Worm (Caenorhabditis elegans) whole organism, late embryonic: ENCODE measurements around the gene str-38.

Source experiments
- C38D4.7 ChIP-seq: fragments of 200-800 bp; sonication (Bioruptor generic); optimal IDR thresholded peaks from 2 replicates; lab custom pipeline; 2018; ENCODE audit warnings: mild to moderate bottlenecking, missing genetic modification characterization, moderate library complexity, missing compliant biosample characterization
- F13H6.1 ChIP-seq: sonication (generic microtip); optimal IDR thresholded peaks from 2 replicates; lab custom pipeline; 2016; ENCODE audit warnings: missing genetic modification characterization, missing compliant biosample characterization
- Y22D7AL.16 ChIP-seq: sonication (generic microtip); optimal IDR thresholded peaks from 2 replicates; lab custom pipeline; 2016; ENCODE audit warnings: missing genetic modification characterization, missing compliant biosample characterization
- ahr-1 ChIP-seq: sonication (generic microtip); optimal IDR thresholded peaks from 2 replicates; lab custom pipeline; 2016; ENCODE audit warnings: missing genetic modification characterization, missing compliant biosample characterization
- ama-1 ChIP-seq: fragments of 150-350 bp; optimal IDR thresholded peaks from 2 replicates; lab custom pipeline; 2014
- ceh-14 ChIP-seq: sonication (generic microtip); optimal IDR thresholded peaks from 2 replicates; lab custom pipeline; 2016; ENCODE audit warnings: missing genotype, missing genetic modification characterization, missing compliant biosample characterization
- ceh-18 ChIP-seq: sonication (generic microtip); optimal IDR thresholded peaks from 2 replicates; lab custom pipeline; 2016; ENCODE audit warnings: missing genetic modification characterization, missing compliant biosample characterization
- ceh-19 ChIP-seq: fragments of 200-800 bp; sonication (Bioruptor generic); optimal IDR thresholded peaks from 2 replicates; lab custom pipeline; 2018; ENCODE audit warnings: mild to moderate bottlenecking, missing genetic modification characterization, missing compliant biosample characterization
- ceh-2 ChIP-seq: sonication (generic microtip); optimal IDR thresholded peaks from 2 replicates; lab custom pipeline; 2016; ENCODE audit warnings: missing genotype, missing genetic modification characterization, missing compliant biosample characterization
- ceh-22 ChIP-seq: sonication (generic microtip); optimal IDR thresholded peaks from 2 replicates; lab custom pipeline; 2017; ENCODE audit warnings: missing biosample characterization, missing genetic modification characterization
- ceh-45 ChIP-seq: fragments of 200-800 bp; sonication (Bioruptor generic); IDR thresholded peaks from 2 replicates; pipeline ENCODE4 v1.3.6; 2022; ENCODE audit warnings: missing genetic modification reagents, missing genetic modification characterization, missing compliant biosample characterization
- ceh-48 ChIP-seq: sonication (generic microtip); optimal IDR thresholded peaks from 2 replicates; lab custom pipeline; 2016; ENCODE audit warnings: missing genetic modification characterization, inconsistent platforms, missing compliant biosample characterization
- dmd-4 ChIP-seq: sonication (generic microtip); optimal IDR thresholded peaks from 2 replicates; lab custom pipeline; 2016; ENCODE audit warnings: borderline replicate concordance, missing genetic modification characterization, missing compliant biosample characterization
- dve-1 ChIP-seq: sonication (generic microtip); optimal IDR thresholded peaks from 2 replicates; lab custom pipeline; 2017; ENCODE audit warnings: antibody characterized with exemption, mild to moderate bottlenecking, missing genetic modification characterization, missing compliant biosample characterization
- elt-2 ChIP-seq: sonication (generic microtip); optimal IDR thresholded peaks from 2 replicates; lab custom pipeline; 2016; ENCODE audit warnings: missing genetic modification reagents, missing genetic modification characterization, missing compliant biosample characterization
- elt-4 ChIP-seq: sonication (generic microtip); optimal IDR thresholded peaks from 2 replicates; lab custom pipeline; 2016; ENCODE audit warnings: missing genetic modification characterization, missing compliant biosample characterization
- ets-4 ChIP-seq: sonication (generic microtip); optimal IDR thresholded peaks from 2 replicates; lab custom pipeline; 2016; ENCODE audit warnings: missing genetic modification characterization, missing compliant biosample characterization
- fax-1 ChIP-seq: sonication (generic microtip); optimal IDR thresholded peaks from 2 replicates; lab custom pipeline; 2016; ENCODE audit warnings: missing genotype, missing genetic modification characterization, missing compliant biosample characterization
- gmeb-2 ChIP-seq: sonication (generic microtip); optimal IDR thresholded peaks from 2 replicates; lab custom pipeline; 2016; ENCODE audit warnings: missing genetic modification characterization, inconsistent platforms, missing compliant biosample characterization
- hlh-6 ChIP-seq: sonication (generic microtip); optimal IDR thresholded peaks from 2 replicates; lab custom pipeline; 2016; ENCODE audit warnings: missing genotype, missing genetic modification characterization, missing compliant biosample characterization
- hlh-8 ChIP-seq: sonication (generic microtip); optimal IDR thresholded peaks from 2 replicates; lab custom pipeline; 2016; ENCODE audit warnings: missing genotype, missing genetic modification characterization, missing compliant biosample characterization
- lim-6 ChIP-seq: sonication (generic microtip); optimal IDR thresholded peaks from 2 replicates; lab custom pipeline; 2016; ENCODE audit warnings: missing genetic modification characterization, missing compliant biosample characterization
- lin-11 ChIP-seq: fragments of 200-800 bp; sonication (Bioruptor generic); optimal IDR thresholded peaks from 2 replicates; lab custom pipeline; 2018; ENCODE audit warnings: mild to moderate bottlenecking, missing genetic modification characterization, missing compliant biosample characterization
- mec-3 ChIP-seq: sonication (generic microtip); optimal IDR thresholded peaks from 2 replicates; lab custom pipeline; 2016; ENCODE audit warnings: borderline replicate concordance, missing genetic modification characterization, missing compliant biosample characterization
- nfya-1 ChIP-seq: sonication (generic microtip); optimal IDR thresholded peaks from 2 replicates; lab custom pipeline; 2017; ENCODE audit warnings: missing genetic modification characterization, mild to moderate bottlenecking, missing compliant biosample characterization, antibody characterized with exemption, moderate library complexity
- npax-4 ChIP-seq: sonication (generic microtip); optimal IDR thresholded peaks from 2 replicates; lab custom pipeline; 2016; ENCODE audit warnings: missing genetic modification characterization, missing compliant biosample characterization
- odd-2 ChIP-seq: sonication (generic microtip); optimal IDR thresholded peaks from 2 replicates; lab custom pipeline; 2017; ENCODE audit warnings: antibody characterized with exemption, mild to moderate bottlenecking, missing genetic modification characterization, missing compliant biosample characterization
- pat-9 ChIP-seq: fragments of 200-800 bp; sonication (Bioruptor generic); optimal IDR thresholded peaks from 2 replicates; lab custom pipeline; 2018; ENCODE audit warnings: mild to moderate bottlenecking, missing genetic modification characterization, moderate library complexity, missing compliant biosample characterization
- pha-2 ChIP-seq: sonication (generic microtip); optimal IDR thresholded peaks from 2 replicates; lab custom pipeline; 2017; ENCODE audit warnings: mild to moderate bottlenecking, missing genetic modification characterization, missing compliant biosample characterization
- sox-2 ChIP-seq: fragments of 200-800 bp; sonication (Bioruptor generic); IDR thresholded peaks from 2 replicates; pipeline ENCODE4 v1.3.6; 2022; ENCODE audit warnings: missing genetic modification reagents, missing genetic modification characterization, missing compliant biosample characterization
- sox-4 ChIP-seq: sonication (generic microtip); optimal IDR thresholded peaks from 2 replicates; lab custom pipeline; 2017; ENCODE audit warnings: mild to moderate bottlenecking, missing genetic modification characterization, inconsistent platforms, missing compliant biosample characterization
- syd-9 ChIP-seq: sonication (generic microtip); optimal IDR thresholded peaks from 2 replicates; lab custom pipeline; 2016; ENCODE audit warnings: mild to moderate bottlenecking, missing genetic modification characterization, moderate library complexity, missing compliant biosample characterization
- unc-3 ChIP-seq, 2 experiments: fragments of 200-800 bp in 1 of 2; sonication (Bioruptor generic) in 1 of 2; sonication (generic microtip) in 1 of 2; conservative IDR thresholded peaks in 1 of 2; optimal IDR thresholded peaks in 1 of 2; 2 replicates each; pipeline versions ENCODE4 v1.3.6 to Lab custom; 2016 to 2022; ENCODE audit warnings: missing compliant biosample characterization in 2 of 2, missing genetic modification characterization in 2 of 2, missing genetic modification reagents in 1 of 2
- unc-42 ChIP-seq: sonication (generic microtip); optimal IDR thresholded peaks from 2 replicates; lab custom pipeline; 2016; ENCODE audit warnings: missing genotype, missing genetic modification characterization, missing compliant biosample characterization
- unc-55 ChIP-seq: sonication (generic microtip); optimal IDR thresholded peaks from 2 replicates; lab custom pipeline; 2017; ENCODE audit warnings: missing biosample characterization, missing genetic modification reagents, missing genetic modification characterization
- unc-86 ChIP-seq: sonication (generic microtip); optimal IDR thresholded peaks from 2 replicates; lab custom pipeline; 2016; ENCODE audit warnings: missing genetic modification characterization, missing compliant biosample characterization
- zip-5 ChIP-seq: sonication (generic microtip); optimal IDR thresholded peaks from 2 replicates; lab custom pipeline; 2016; ENCODE audit warnings: missing genetic modification characterization, missing compliant biosample characterization

Gene str-38

DNA sequence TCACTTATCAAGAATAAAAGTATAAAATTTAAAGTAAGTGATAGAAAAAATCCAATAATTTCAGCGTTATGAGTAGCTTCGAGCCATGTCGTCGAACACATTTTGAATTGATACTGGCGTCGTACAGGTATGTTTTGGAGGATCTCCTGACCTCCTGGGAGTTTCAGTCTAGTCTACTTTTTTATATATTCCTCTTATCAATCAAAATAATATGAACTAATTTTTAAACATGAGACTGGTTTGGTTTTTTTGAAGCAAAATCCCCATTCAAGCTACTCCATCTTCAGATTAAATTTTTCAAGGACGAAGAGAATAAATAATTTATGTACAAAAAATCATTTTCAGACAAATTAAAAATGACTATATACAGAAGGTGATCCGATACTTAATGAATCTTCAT is 20.2 kb downstream of the str-38 start, which contains the start of gene str-101:
Gene str-101, minus strand, starts transcription at position 101 of the 400 bp plus-strand sequence.
- TF ChIP-seq ets-4 (tag; lab: Kevin White, UChicago): no peak
- TF ChIP-seq C38D4.7: no peak
- TF ChIP-seq ama-1 (lab: Kevin White, UChicago): no peak
- TF ChIP-seq ceh-18 (tag; lab: Kevin White, UChicago): no peak
- no peak for TF ChIP-seq sox-4 (tag; lab: Kevin White, UChicago)
- TF ChIP-seq hlh-8: no peak
- TF ChIP-seq dve-1: no peak
- no peak for TF ChIP-seq nfya-1 (tag; lab: Kevin White, UChicago)
- TF ChIP-seq unc-3 (GFP tag; conservative IDR thresholded peaks at IDR 0.05; lab: Robert Waterston, UW): no peak
- no peak for TF ChIP-seq unc-3 (tag; optimal IDR thresholded peaks at IDR 0.05; lab: Kevin White, UChicago)
- no peak for TF ChIP-seq hlh-6 (tag; lab: Kevin White, UChicago)
- TF ChIP-seq F13H6.1 (tag; lab: Kevin White, UChicago): no peak
- no peak for TF ChIP-seq lin-11 (tag; lab: Kevin White, UChicago)
- TF ChIP-seq pha-2 (tag; lab: Kevin White, UChicago): no peak
- TF ChIP-seq zip-5 (tag; lab: Kevin White, UChicago): no peak
- TF ChIP-seq ceh-19: no peak
- no peak for TF ChIP-seq unc-86 (tag; lab: Kevin White, UChicago)
- no peak for TF ChIP-seq pat-9

DNA sequence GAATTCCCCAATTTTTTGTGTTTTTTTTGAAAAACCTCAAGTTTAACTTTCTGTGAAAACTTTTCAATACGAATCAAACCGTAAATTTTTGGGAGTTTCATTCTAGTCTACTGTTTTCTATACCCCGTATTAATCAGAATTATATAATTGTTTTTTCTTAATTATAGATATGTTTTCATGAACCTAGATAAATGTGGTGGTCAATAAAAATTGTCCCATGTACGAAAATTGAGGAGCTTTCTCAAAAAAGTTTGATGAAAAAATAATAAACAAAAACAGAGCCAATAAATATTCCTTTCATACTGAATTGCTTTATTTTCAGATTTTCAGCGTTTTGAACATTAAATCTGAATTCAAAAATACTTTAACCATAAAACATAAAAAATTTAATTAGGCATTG is 21.7 kb downstream of the str-38 start, which contains the start of gene Y6E2A.1:
Gene Y6E2A.1, minus strand, starts transcription at position 101 of the 400 bp plus-strand sequence.
- no peak for TF ChIP-seq nfya-1 (tag; lab: Kevin White, UChicago)
- TF ChIP-seq odd-2 (tag; lab: Kevin White, UChicago): no peak
- TF ChIP-seq ceh-2 (tag; lab: Kevin White, UChicago): no peak
- no peak for TF ChIP-seq ceh-14
- no peak for TF ChIP-seq sox-4 (tag; lab: Kevin White, UChicago)
- TF ChIP-seq unc-55 (GFP tag; lab: Kevin White, UChicago): no peak

DNA sequence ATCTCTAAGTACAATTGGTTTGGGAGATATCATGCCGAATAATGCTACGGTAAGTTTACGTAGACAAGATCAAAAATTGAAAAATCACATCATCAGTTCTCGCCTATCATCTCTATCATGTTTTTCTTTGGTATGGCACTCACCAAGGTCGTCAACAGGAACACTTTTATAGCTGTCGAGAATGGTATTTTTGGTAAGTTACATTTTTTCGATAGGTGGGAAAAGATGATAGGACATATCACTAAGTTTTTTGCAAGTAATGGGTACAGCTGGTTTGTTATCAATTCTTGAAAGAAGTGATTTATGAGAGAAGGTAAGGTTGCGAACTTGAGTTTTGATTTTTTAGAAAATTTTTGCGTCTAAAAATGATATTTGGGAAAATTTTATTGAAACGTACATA is 24.1 kb downstream of the str-38 start:
- no peak for TF ChIP-seq ceh-2 (tag; lab: Kevin White, UChicago)
- no peak for TF ChIP-seq npax-4 (tag; lab: Kevin White, UChicago)
- no peak for TF ChIP-seq lim-6
- TF ChIP-seq mec-3 (tag; lab: Kevin White, UChicago): no peak
- no peak for TF ChIP-seq ahr-1 (tag; lab: Kevin White, UChicago)
- TF ChIP-seq ceh-45 (GFP tag; lab: Robert Waterston, UW): no peak
- TF ChIP-seq sox-2 (GFP tag; lab: Robert Waterston, UW): no peak
- TF ChIP-seq ceh-48: no peak
- TF ChIP-seq elt-2: no peak
- no peak for TF ChIP-seq elt-4
- TF ChIP-seq syd-9 (tag; lab: Kevin White, UChicago): no peak
- TF ChIP-seq fax-1 (tag; lab: Kevin White, UChicago): no peak

DNA sequence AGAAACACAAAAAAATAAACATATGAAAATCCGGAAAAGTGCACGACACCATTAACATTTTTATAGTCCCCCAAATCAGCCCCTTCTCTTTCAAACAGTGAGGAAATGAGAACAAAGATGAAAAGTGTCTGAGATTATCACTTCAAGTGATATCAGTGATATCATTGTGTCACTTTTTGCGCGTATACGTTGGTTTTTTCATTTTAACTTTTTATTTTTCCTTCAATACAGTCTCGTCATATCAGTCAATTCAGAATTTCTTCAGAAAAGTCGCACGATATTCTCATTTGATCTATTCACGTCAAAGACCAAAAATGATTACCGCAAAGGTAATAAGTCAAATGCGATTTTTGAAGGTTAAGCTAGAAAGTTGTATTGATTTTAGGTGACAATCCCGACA is 27.4 kb downstream of the str-38 start, which contains the start of gene twk-34:
Gene twk-34, plus strand, starts transcription at position 216 of the 400 bp plus-strand sequence.
- TF ChIP-seq dmd-4 (no peak), nfya-1 (tag; lab: Kevin White, UChicago) (no peak), hlh-6 (tag; lab: Kevin White, UChicago) (no peak), ceh-22 (tag; lab: Kevin White, UChicago) (no peak), C38D4.7 (no peak), unc-42 (no peak), Y22D7AL.16 (tag; lab: Kevin White, UChicago) (no peak), gmeb-2 (tag; lab: Kevin White, UChicago) (no peak), ceh-14 (no peak)
